Fruit fly (Drosophila melanogaster) whole organism, adult: ENCODE measurements around the gene I-2.
A peak's percentile ranks its signal among the peaks of the same experiment; 100 is the strongest.

ENCODE experiments used
- CG11617 ChIP-seq: fragments of 200-800 bp; sonication (Bioruptor generic); optimal IDR thresholded peaks from 2 replicates; lab custom pipeline; 2017; ENCODE audit warnings: mild to moderate bottlenecking, missing biosample characterization, missing genetic modification reagents, missing genetic modification characterization
- CG12768 ChIP-seq: fragments of 200-800 bp; sonication (Bioruptor generic); optimal IDR thresholded peaks from 2 replicates; lab custom pipeline; 2017; ENCODE audit warnings: missing biosample characterization, missing genetic modification characterization, mild to moderate bottlenecking, moderate library complexity, missing genetic modification reagents
- CG14711 ChIP-seq: fragments of 200-800 bp; sonication (Bioruptor generic); optimal IDR thresholded peaks from 2 replicates; lab custom pipeline; 2018; ENCODE audit warnings: missing biosample characterization, mild to moderate bottlenecking, missing genetic modification characterization, moderate library complexity
- CG1620 ChIP-seq: fragments of 200-800 bp; sonication (Bioruptor generic); optimal IDR thresholded peaks from 2 replicates; lab custom pipeline; 2016; ENCODE audit warnings: missing biosample characterization, missing genetic modification characterization
- CG33017 ChIP-seq: fragments of 200-800 bp; sonication (Bioruptor generic); optimal IDR thresholded peaks from 2 replicates; lab custom pipeline; 2018; ENCODE audit warnings: missing biosample characterization, mild to moderate bottlenecking, missing genetic modification characterization, moderate library complexity
- CG5204 ChIP-seq: fragments of 200-800 bp; sonication (Bioruptor generic); optimal IDR thresholded peaks from 2 replicates; lab custom pipeline; 2016; ENCODE audit warnings: missing biosample characterization, missing genetic modification characterization
- CG7045 ChIP-seq: fragments of 200-800 bp; sonication (Bioruptor generic); optimal IDR thresholded peaks from 2 replicates; lab custom pipeline; 2017; ENCODE audit warnings: missing biosample characterization, mild to moderate bottlenecking, missing genetic modification characterization
- CG7101 ChIP-seq: fragments of 200-800 bp; sonication (Bioruptor generic); optimal IDR thresholded peaks from 2 replicates; lab custom pipeline; 2018; ENCODE audit warnings: missing biosample characterization, mild to moderate bottlenecking, missing genetic modification characterization, moderate library complexity
- Clk ChIP-seq: fragments of 200-800 bp; sonication (Bioruptor generic); optimal IDR thresholded peaks from 2 replicates; lab custom pipeline; 2017; ENCODE audit warnings: missing biosample characterization, missing genetic modification characterization
- Crg-1 ChIP-seq: fragments of 200-800 bp; sonication (Bioruptor generic); optimal IDR thresholded peaks from 2 replicates; lab custom pipeline; 2016; ENCODE audit warnings: missing biosample characterization, missing genetic modification characterization
- Hr96 ChIP-seq: fragments of 200-800 bp; sonication (Bioruptor generic); optimal IDR thresholded peaks from 2 replicates; lab custom pipeline; 2016; ENCODE audit warnings: missing biosample characterization, missing genetic modification characterization
- Mnt ChIP-seq: fragments of 200-800 bp; sonication (Bioruptor generic); optimal IDR thresholded peaks from 2 replicates; lab custom pipeline; 2016; ENCODE audit warnings: missing biosample characterization, mild to moderate bottlenecking, missing genetic modification characterization
- bab1 ChIP-seq: fragments of 200-800 bp; sonication (Bioruptor generic); optimal IDR thresholded peaks from 3 replicates; lab custom pipeline; 2019; ENCODE audit warnings: missing biosample characterization, mild to moderate bottlenecking, missing genetic modification characterization, moderate library complexity
- cic ChIP-seq: fragments of 200-800 bp; sonication (Bioruptor generic); optimal IDR thresholded peaks from 2 replicates; lab custom pipeline; 2017; ENCODE audit warnings: missing biosample characterization, mild to moderate bottlenecking, missing genetic modification characterization, moderate library complexity
- cnc ChIP-seq, 2 experiments: fragments of >200 bp; optimal IDR thresholded peaks; 2 replicates each; lab custom pipeline; 2017
- kay ChIP-seq: fragments of 200-800 bp; sonication (Bioruptor generic); peaks from one replicate; lab custom pipeline; 2016; ENCODE audit warnings: missing biosample characterization, missing genetic modification characterization, borderline replicate concordance
- ovo ChIP-seq: fragments of 200-800 bp; sonication (Bioruptor generic); optimal IDR thresholded peaks from 2 replicates; lab custom pipeline; 2016; ENCODE audit warnings: missing biosample characterization, missing genetic modification characterization
- pad ChIP-seq: fragments of 200-800 bp; sonication (Bioruptor generic); optimal IDR thresholded peaks from 3 replicates; lab custom pipeline; 2017; ENCODE audit warnings: missing biosample characterization, missing genetic modification characterization, mild to moderate bottlenecking, moderate library complexity, missing genetic modification reagents
- tj ChIP-seq: fragments of 200-800 bp; sonication (Bioruptor generic); optimal IDR thresholded peaks from 3 replicates; lab custom pipeline; 2017; ENCODE audit warnings: missing biosample characterization, mild to moderate bottlenecking, missing genetic modification characterization, moderate library complexity
- toe ChIP-seq: fragments of 200-800 bp; sonication (Bioruptor generic); optimal IDR thresholded peaks from 2 replicates; lab custom pipeline; 2016; ENCODE audit warnings: missing biosample characterization, missing genetic modification characterization

The I-2 gene

DNA sequence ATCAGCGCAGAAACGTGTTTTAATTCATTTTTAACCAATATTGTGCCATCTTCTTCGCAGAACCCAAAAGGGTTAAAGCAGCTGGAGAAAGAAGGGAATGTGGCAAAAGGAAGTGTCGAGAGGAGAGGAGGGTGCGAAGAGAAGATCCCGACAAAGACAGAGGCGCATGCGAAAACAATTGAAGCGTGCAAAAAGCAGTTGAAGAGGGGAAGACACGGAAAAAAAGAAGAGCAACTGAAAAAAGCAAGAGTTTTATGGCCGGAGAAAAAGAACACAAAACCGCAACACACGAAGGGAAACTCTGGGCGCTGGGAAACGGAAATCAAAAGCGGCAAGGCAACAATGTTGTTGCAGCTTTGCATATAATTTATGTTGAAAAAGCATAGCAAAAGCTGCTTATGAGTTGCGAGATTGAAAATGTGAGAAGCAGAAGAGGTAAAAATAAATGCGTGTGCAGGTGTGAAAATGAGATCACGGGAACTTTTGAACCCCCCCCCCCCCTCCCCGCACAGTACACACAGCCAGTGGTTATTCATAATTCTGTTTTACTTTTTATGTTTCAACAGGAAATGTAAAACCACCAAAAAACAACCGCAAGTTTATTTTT lies 16.6 kb upstream of the I-2 start:
- TF ChIP-seq CG14711 (tag; lab: Kevin White, UChicago) (peak; percentile 40), bab1 (no peak)

DNA sequence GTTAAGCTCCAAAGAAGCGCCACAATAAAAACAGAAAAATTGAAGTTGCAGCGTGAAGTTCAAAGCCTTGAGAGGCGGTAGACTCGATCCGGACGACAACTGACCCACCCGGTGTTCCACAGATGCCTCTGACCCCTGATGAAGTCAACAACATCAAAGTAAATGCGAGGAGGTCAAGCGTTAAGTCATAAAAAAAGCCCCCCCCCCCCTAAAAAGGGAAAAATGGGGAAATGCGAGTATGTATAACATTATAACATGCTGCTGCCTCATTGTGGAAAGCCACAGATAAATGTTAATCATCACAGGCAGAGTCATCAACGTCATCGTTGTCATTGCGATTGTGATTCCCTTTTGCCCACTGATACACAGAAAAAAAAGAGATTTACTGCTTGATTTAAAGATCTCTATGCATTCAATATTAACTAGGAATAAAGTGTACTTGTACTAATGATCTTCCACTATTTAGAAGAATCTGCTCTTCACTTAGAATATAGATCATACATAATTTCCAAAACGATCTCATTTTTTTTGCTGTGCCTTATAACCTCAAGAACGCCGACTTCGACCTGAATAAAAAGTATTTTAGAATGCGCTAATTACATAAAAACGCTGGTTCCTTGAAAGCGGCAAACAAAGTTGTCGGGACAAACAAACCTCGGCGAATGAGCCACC lies 14.5 kb upstream of the I-2 start:
- TF ChIP-seq CG5204 (no peak), cnc (optimal IDR thresholded peaks at IDR 0.05; lab: Kevin White, UChicago) (no peak), pad (GFP tag; lab: Kevin White, UChicago) (no peak), Clk (no peak), bab1 (no peak)

DNA sequence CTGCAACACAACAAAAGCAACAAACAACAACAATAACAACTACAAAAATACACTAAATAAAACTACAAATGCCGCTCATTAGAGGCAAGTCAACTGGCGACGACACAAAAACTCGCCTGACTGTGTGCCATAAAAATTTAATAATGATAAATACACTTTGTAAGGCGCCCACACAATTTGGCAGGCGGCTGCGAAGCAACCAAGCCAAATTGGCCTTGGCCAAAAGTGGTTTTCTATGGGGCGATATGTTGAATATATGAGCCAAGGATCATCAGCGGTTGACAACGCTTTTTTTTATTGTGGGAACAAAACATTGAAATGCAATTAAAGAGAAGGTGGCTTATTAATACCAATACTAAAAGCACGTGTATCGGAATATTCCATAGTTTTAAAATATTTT lies 13.5 kb upstream of the I-2 start:
- TF ChIP-seq Hr96 (GFP tag; lab: Kevin White, UChicago) = no peak
- TF ChIP-seq Crg-1 (GFP tag; lab: Kevin White, UChicago) = no peak
- TF ChIP-seq cnc (optimal IDR thresholded peaks at IDR 0.05; lab: Kevin White, UChicago) = no peak
- TF ChIP-seq bab1 = no peak
- no peak for TF ChIP-seq Clk
- no peak for TF ChIP-seq toe
- TF ChIP-seq ovo (GFP tag; lab: Kevin White, UChicago) = no peak
- no peak for TF ChIP-seq tj (GFP tag; lab: Kevin White, UChicago)
- no peak for TF ChIP-seq kay (GFP tag; lab: Kevin White, UChicago)
- TF ChIP-seq CG11617 (GFP tag; lab: Kevin White, UChicago) = no peak
- TF ChIP-seq CG5204 = no peak
- TF ChIP-seq CG33017 = no peak

DNA sequence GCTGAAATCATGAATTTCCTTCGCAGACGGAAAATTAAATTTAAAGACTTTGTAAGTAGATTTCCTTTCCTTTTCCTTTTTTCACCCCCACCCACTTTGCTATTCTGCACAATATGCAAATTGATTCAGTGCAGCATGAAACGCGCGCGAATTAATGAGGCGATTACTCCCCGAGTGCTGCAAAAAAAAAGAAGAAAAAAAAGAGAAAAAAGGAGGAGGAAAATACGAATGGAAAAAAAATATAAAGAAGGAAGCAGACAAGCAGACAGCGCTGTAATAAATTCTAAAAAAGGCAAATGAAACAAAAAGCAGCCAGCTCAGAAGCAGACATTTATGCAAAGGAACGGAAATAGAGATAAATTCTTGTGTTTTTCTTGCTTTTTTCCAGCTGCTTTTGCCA lies 12.1 kb upstream of the I-2 start:
- TF ChIP-seq pad (GFP tag; lab: Kevin White, UChicago) = no peak
- TF ChIP-seq tj (GFP tag; lab: Kevin White, UChicago) = peak; percentile 42
- TF ChIP-seq cnc (optimal IDR thresholded peaks at IDR 0.05; lab: Kevin White, UChicago) = no peak
- no peak for TF ChIP-seq CG12768 (GFP tag; lab: Kevin White, UChicago)
- no peak for TF ChIP-seq CG7101 (tag; lab: Kevin White, UChicago)
- no peak for TF ChIP-seq CG11617 (GFP tag; lab: Kevin White, UChicago)

dm6 chr3L:9847420-9847977 lies 10.9 kb upstream of the I-2 start:
- TF ChIP-seq CG14711 (tag; lab: Kevin White, UChicago) (peak; percentile 24), tj (GFP tag; lab: Kevin White, UChicago) (peak; percentile 87), CG7045 (no peak)

DNA sequence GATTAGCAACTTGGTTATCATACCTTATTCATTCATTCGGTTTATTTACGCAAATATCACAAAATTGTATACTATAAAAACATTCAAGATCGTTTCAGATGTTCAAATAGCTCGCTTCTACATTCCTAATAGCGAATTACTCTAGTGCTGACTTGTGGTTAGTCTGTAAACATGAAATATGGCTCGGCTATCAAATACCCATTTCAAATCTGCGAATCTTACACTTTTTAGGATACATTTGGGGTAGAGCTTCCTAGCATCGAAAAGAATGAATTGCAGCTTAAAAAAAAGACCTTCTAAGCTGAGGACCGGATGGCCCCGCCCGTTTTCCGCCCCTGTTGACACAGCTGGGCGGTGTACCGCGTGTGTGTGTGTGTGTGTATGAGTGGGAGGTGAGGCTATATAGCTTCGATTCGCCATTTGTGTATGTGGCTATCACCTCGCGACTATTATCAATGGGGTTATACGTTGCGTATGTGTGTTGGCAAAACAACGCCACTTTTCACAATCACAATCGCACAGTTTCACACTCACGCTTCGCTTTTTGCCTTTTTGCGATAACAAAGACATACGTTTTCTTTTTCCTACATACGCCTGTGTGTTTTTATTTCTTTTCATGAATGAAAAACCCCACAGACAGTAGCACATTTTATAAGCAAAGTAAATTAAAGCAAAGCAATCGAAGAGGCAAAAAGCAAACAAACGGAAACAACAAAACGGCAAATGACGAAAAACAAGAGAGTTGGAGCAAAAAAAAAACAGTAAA lies 10.2 kb upstream of the I-2 start:
- peak; percentile 36 for TF ChIP-seq Mnt (GFP tag; lab: Kevin White, UChicago)
- no peak for TF ChIP-seq CG14711 (tag; lab: Kevin White, UChicago)
- TF ChIP-seq CG5204 = no peak
- no peak for TF ChIP-seq bab1
- TF ChIP-seq cic (GFP tag; lab: Kevin White, UChicago) = peak; percentile 99
- TF ChIP-seq CG7101 (tag; lab: Kevin White, UChicago) = no peak

DNA sequence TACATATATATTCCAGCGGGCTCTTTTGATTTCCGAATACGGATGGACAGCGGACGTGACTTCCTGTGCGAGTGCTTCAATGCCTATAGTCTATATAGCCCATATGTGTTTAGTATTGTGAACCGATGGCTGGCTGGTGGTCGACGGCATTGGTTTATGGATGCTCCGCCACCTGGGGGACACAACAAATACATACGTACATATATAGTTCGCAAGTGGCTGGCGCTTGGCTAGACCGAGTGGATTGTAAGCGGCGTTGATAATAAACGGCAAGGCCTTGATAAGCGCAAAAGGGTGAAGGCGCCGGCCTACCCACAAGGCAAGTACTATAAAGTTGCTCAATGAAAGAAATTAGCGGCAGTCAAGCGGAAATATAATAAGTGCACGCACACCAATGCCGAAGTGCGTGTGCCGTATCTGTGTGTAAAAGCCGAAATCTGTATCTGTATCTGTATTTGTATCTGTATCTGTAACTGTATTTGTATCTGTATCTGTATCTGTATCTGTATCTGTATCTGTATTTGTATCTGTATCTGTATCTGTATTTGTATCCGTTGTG lies 9.5 kb upstream of the I-2 start:
- TF ChIP-seq cic (GFP tag; lab: Kevin White, UChicago) (peak; percentile 84), cnc (optimal IDR thresholded peaks at IDR 0.05; lab: Kevin White, UChicago) (no peak), ovo (GFP tag; lab: Kevin White, UChicago) (no peak)

DNA sequence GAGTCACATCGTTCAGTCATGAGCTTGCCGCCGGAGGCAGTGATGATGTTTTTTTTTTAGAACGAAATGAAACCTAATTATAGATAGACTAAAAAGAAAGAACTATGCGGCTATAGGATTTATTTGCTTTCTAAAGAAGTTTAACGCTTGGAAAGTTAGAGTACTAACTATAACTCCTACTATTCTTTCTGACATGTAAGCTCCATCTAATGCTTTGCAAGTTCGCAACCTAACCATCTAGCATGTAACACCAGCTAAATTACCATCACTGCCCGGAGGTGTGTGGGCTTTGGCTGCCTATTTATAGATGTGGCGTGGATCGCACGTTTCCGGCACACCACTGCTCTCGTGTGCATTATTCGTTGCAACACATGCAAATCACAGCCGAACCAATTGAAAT lies 5.4 kb upstream of the I-2 start:
- TF ChIP-seq CG7045 (no peak), bab1 (no peak), cnc (optimal IDR thresholded peaks at IDR 0.05; lab: Kevin White, UChicago) (no peak), tj (GFP tag; lab: Kevin White, UChicago) (no peak), CG7101 (tag; lab: Kevin White, UChicago) (no peak), CG33017 (no peak), CG14711 (tag; lab: Kevin White, UChicago) (no peak), CG12768 (GFP tag; lab: Kevin White, UChicago) (no peak), ovo (GFP tag; lab: Kevin White, UChicago) (no peak), Crg-1 (GFP tag; lab: Kevin White, UChicago) (no peak), CG1620 (GFP tag; lab: Kevin White, UChicago) (no peak)
